Fruit fly (Drosophila melanogaster) whole organism, embryonic: Measurements from ENCODE around the gene CG18675.

Source experiments
- Aef1 ChIP-seq: fragments of 200-800 bp; sonication (Bioruptor generic); IDR thresholded peaks from 3 replicates; pipeline ENCODE4 v1.3.6; 2022; ENCODE audit warnings: missing biosample characterization, missing genetic modification characterization
- Blimp-1 ChIP-seq: fragments of 200-800 bp; sonication (Bioruptor generic); optimal IDR thresholded peaks from 3 replicates; lab custom pipeline; 2018; ENCODE audit warnings: missing biosample characterization, missing genetic modification characterization, mild to moderate bottlenecking, moderate library complexity, missing genetic modification reagents
- CG10147 ChIP-seq: fragments of 200-800 bp; sonication (Bioruptor generic); optimal IDR thresholded peaks from 2 replicates; lab custom pipeline; 2019; ENCODE audit warnings: missing biosample characterization, mild to moderate bottlenecking, missing genetic modification characterization, moderate library complexity
- CG10267 ChIP-seq: fragments of 200-800 bp; sonication (Bioruptor generic); optimal IDR thresholded peaks from 2 replicates; lab custom pipeline; 2018; ENCODE audit warnings: missing biosample characterization, mild to moderate bottlenecking, missing genetic modification characterization, moderate library complexity
- CG10979 ChIP-seq: fragments of 200-800 bp; sonication (Bioruptor generic); optimal IDR thresholded peaks from 2 replicates; lab custom pipeline; 2018; ENCODE audit warnings: missing biosample characterization, mild to moderate bottlenecking, missing genetic modification characterization, moderate library complexity
- CG11695 ChIP-seq: fragments of 200-800 bp; sonication (Bioruptor generic); IDR thresholded peaks from 3 replicates; pipeline ENCODE4 v1.3.6; 2022; ENCODE audit warnings: missing biosample characterization, missing genetic modification characterization
- CG14014 ChIP-seq: fragments of 200-800 bp; sonication (Bioruptor generic); IDR thresholded peaks from 2 replicates; pipeline ENCODE4 v1.3.6; 2022; ENCODE audit warnings: missing biosample characterization, missing genetic modification characterization
- CG15073 ChIP-seq: fragments of 200-800 bp; sonication (Bioruptor generic); optimal IDR thresholded peaks from 2 replicates; lab custom pipeline; 2016; ENCODE audit warnings: missing biosample characterization, missing genetic modification characterization
- CG15696 ChIP-seq: fragments of 200-800 bp; sonication (Bioruptor generic); optimal IDR thresholded peaks from 2 replicates; lab custom pipeline; 2019; ENCODE audit warnings: missing biosample characterization, mild to moderate bottlenecking, missing genetic modification characterization, moderate library complexity
- CG17359 ChIP-seq: fragments of 200-800 bp; sonication (Bioruptor generic); optimal IDR thresholded peaks from 3 replicates; lab custom pipeline; 2018; ENCODE audit warnings: missing biosample characterization, mild to moderate bottlenecking, missing genetic modification characterization, moderate library complexity
- CG17829 ChIP-seq: fragments of 200-800 bp; optimal IDR thresholded peaks from 2 replicates; lab custom pipeline; 2019; ENCODE audit warnings: missing biosample characterization, mild to moderate bottlenecking, missing genetic modification characterization, moderate library complexity
- CG2712 ChIP-seq: fragments of 200-800 bp; optimal IDR thresholded peaks from 3 replicates; lab custom pipeline; 2019; ENCODE audit warnings: missing biosample characterization, mild to moderate bottlenecking, missing genetic modification characterization, moderate library complexity
- CG31441 ChIP-seq: fragments of 200-800 bp; sonication (Bioruptor generic); IDR thresholded peaks from 2 replicates; pipeline ENCODE4 v1.3.6; 2022; ENCODE audit warnings: missing biosample characterization, missing genetic modification characterization
- CG3281 ChIP-seq: fragments of 200-800 bp; sonication (Bioruptor generic); optimal IDR thresholded peaks from 3 replicates; lab custom pipeline; 2017; ENCODE audit warnings: missing biosample characterization, mild to moderate bottlenecking, missing genetic modification characterization
- CG4404 ChIP-seq: fragments of 200-800 bp; sonication (Bioruptor generic); IDR thresholded peaks from 2 replicates; pipeline ENCODE4 v1.3.6; 2022; ENCODE audit warnings: missing biosample characterization, missing genetic modification characterization
- CG4424 ChIP-seq: fragments of 200-800 bp; sonication (Bioruptor generic); optimal IDR thresholded peaks from 3 replicates; lab custom pipeline; 2016; ENCODE audit warnings: missing biosample characterization, missing genetic modification characterization
- CG4730 ChIP-seq: fragments of 200-800 bp; sonication (Bioruptor generic); IDR thresholded peaks from 2 replicates; pipeline ENCODE4 v1.3.6; 2022; ENCODE audit warnings: missing biosample characterization, missing genetic modification characterization
- CG5180 ChIP-seq: fragments of 200-800 bp; sonication (Bioruptor generic); optimal IDR thresholded peaks from 3 replicates; lab custom pipeline; 2017; ENCODE audit warnings: missing biosample characterization, missing genetic modification characterization, mild to moderate bottlenecking, moderate library complexity, missing genetic modification reagents
- CG5245 ChIP-seq: fragments of 200-800 bp; sonication (Bioruptor generic); optimal IDR thresholded peaks from 3 replicates; lab custom pipeline; 2016; ENCODE audit warnings: missing biosample characterization, missing genetic modification characterization
- CG7839 ChIP-seq: fragments of 200-800 bp; sonication (Bioruptor generic); optimal IDR thresholded peaks from 3 replicates; lab custom pipeline; 2018; ENCODE audit warnings: missing biosample characterization, mild to moderate bottlenecking, missing genetic modification characterization, moderate library complexity
- CG7928 ChIP-seq: fragments of 200-800 bp; sonication (Bioruptor generic); optimal IDR thresholded peaks from 2 replicates; lab custom pipeline; 2017; ENCODE audit warnings: missing biosample characterization, mild to moderate bottlenecking, missing genetic modification characterization
- Drgx ChIP-seq: fragments of 200-800 bp; sonication (Bioruptor generic); IDR thresholded peaks from 2 replicates; pipeline ENCODE4 v1.3.6; 2022; ENCODE audit warnings: missing biosample characterization, missing genetic modification characterization
- Ets97D ChIP-seq: fragments of 200-800 bp; sonication (Bioruptor generic); optimal IDR thresholded peaks from 3 replicates; lab custom pipeline; 2016; ENCODE audit warnings: missing biosample characterization, missing genetic modification characterization
- NFAT ChIP-seq: fragments of 200-800 bp; sonication (Bioruptor generic); IDR thresholded peaks from 2 replicates; pipeline ENCODE4 v1.3.6; 2022; ENCODE audit warnings: missing biosample characterization, missing genetic modification characterization
- Ptx1 ChIP-seq: fragments of 200-800 bp; sonication (Bioruptor generic); IDR thresholded peaks from 2 replicates; pipeline ENCODE4 v1.3.6; 2022; ENCODE audit warnings: missing biosample characterization, missing genetic modification characterization
- Six4 ChIP-seq: fragments of 200-800 bp; sonication (Bioruptor generic); optimal IDR thresholded peaks from 2 replicates; lab custom pipeline; 2016; ENCODE audit warnings: missing biosample characterization, missing genetic modification characterization
- ara ChIP-seq: fragments of 200-800 bp; sonication (Bioruptor generic); IDR thresholded peaks from 2 replicates; pipeline ENCODE4 v1.3.6; 2022; ENCODE audit warnings: missing biosample characterization, missing genetic modification characterization
- ase ChIP-seq: fragments of 200-800 bp; sonication (Bioruptor generic); IDR thresholded peaks from 3 replicates; pipeline ENCODE4 v1.3.6; 2022; ENCODE audit warnings: missing biosample characterization, missing genetic modification characterization
- cas ChIP-seq: fragments of 200-800 bp; sonication (Bioruptor generic); IDR thresholded peaks from 2 replicates; pipeline ENCODE4 v1.3.6; 2022; ENCODE audit warnings: missing biosample characterization, missing genetic modification characterization
- croc ChIP-seq: fragments of 200-800 bp; sonication (Bioruptor generic); conservative IDR thresholded peaks from 3 replicates; pipeline ENCODE4 v1.3.6; 2022; ENCODE audit warnings: missing biosample characterization, missing genetic modification characterization
- dysf ChIP-seq: fragments of 200-800 bp; sonication (Bioruptor generic); IDR thresholded peaks from 3 replicates; pipeline ENCODE4 v1.3.6; 2022; ENCODE audit warnings: missing biosample characterization, missing genetic modification characterization
- fd96Cb ChIP-seq: fragments of 200-800 bp; sonication (Bioruptor generic); optimal IDR thresholded peaks from 2 replicates; lab custom pipeline; 2018; ENCODE audit warnings: missing biosample characterization, mild to moderate bottlenecking, missing genetic modification characterization, moderate library complexity
- ftz-f1 ChIP-seq: fragments of 200-800 bp; sonication (Bioruptor generic); optimal IDR thresholded peaks from 2 replicates; lab custom pipeline; 2016; ENCODE audit warnings: missing biosample characterization, missing genetic modification characterization
- hkb ChIP-seq, 2 experiments: fragments of 200-800 bp in 1 of 2; fragments of >200 bp in 1 of 2; sonication (Bioruptor generic) in 1 of 2; IDR thresholded peaks in 1 of 2; optimal IDR thresholded peaks in 1 of 2; 2 replicates each; pipeline versions ENCODE4 v1.3.6 to Lab custom; 2017 to 2022; ENCODE audit warnings: missing biosample characterization in 1 of 2, missing genetic modification characterization in 1 of 2
- kay ChIP-seq: fragments of 200-800 bp; sonication (Bioruptor generic); optimal IDR thresholded peaks from 2 replicates; lab custom pipeline; 2016; ENCODE audit warnings: missing biosample characterization, missing genetic modification characterization
- oc ChIP-seq: fragments of 200-800 bp; sonication (Bioruptor generic); optimal IDR thresholded peaks from 2 replicates; lab custom pipeline; 2018; ENCODE audit warnings: missing biosample characterization, mild to moderate bottlenecking, missing genetic modification characterization, moderate library complexity
- prd ChIP-seq, 3 experiments: fragments of >200 bp in 2 of 3; fragments of 200-800 bp in 1 of 3; sonication (Bioruptor generic) in 1 of 3; optimal IDR thresholded peaks in 2 of 3; IDR thresholded peaks in 1 of 3; 2 replicates in 2 of 3; 3 replicates in 1 of 3; pipeline versions ENCODE4 v1.3.6 to Lab custom; 2017 to 2022; ENCODE audit warnings: missing biosample characterization in 1 of 3, missing genetic modification characterization in 1 of 3
- sens ChIP-seq: fragments of 200-800 bp; sonication (Bioruptor generic); peaks from one replicate; lab custom pipeline; 2016; ENCODE audit warnings: missing biosample characterization, missing genetic modification characterization
- sob ChIP-seq: fragments of 200-800 bp; sonication (Bioruptor generic); IDR thresholded peaks from 2 replicates; pipeline ENCODE4 v1.3.6; 2022; ENCODE audit warnings: missing biosample characterization, missing genetic modification characterization
- stc ChIP-seq: fragments of 200-800 bp; sonication (Bioruptor generic); IDR thresholded peaks from 2 replicates; pipeline ENCODE4 v1.3.6; 2022; ENCODE audit warnings: missing biosample characterization, missing genetic modification characterization
- tap ChIP-seq: fragments of 200-800 bp; optimal IDR thresholded peaks from 3 replicates; lab custom pipeline; 2019; ENCODE audit warnings: missing biosample characterization, mild to moderate bottlenecking, missing genetic modification characterization, moderate library complexity
- tgo ChIP-seq: fragments of 200-800 bp; sonication (Bioruptor generic); IDR thresholded peaks from 3 replicates; pipeline ENCODE4 v1.3.6; 2022; ENCODE audit warnings: missing biosample characterization, missing genetic modification characterization
- trem ChIP-seq: fragments of 200-800 bp; optimal IDR thresholded peaks from 3 replicates; lab custom pipeline; 2019; ENCODE audit warnings: missing biosample characterization, mild to moderate bottlenecking, missing genetic modification characterization, moderate library complexity
- twi ChIP-seq: fragments of 200-800 bp; optimal IDR thresholded peaks from 2 replicates; lab custom pipeline; 2019; ENCODE audit warnings: missing biosample characterization, mild to moderate bottlenecking, missing genetic modification characterization, moderate library complexity
- zfh1 ChIP-seq: fragments of 200-800 bp; sonication (Bioruptor generic); IDR thresholded peaks from 3 replicates; pipeline ENCODE4 v1.3.6; 2022; ENCODE audit warnings: missing biosample characterization, missing genetic modification characterization
- zfh2 ChIP-seq: fragments of 200-800 bp; sonication (Bioruptor generic); optimal IDR thresholded peaks from 2 replicates; lab custom pipeline; 2016; ENCODE audit warnings: missing biosample characterization, missing genetic modification characterization

CG18675 gene

dm6 chr3L:4204867-4205266, 31.2 kb downstream of the CG18675 start:
- no peak for TF ChIP-seq Aef1 (GFP tag; lab: Robert Waterston, UW)
- no peak for TF ChIP-seq croc
- no peak for TF ChIP-seq CG3281

DNA sequence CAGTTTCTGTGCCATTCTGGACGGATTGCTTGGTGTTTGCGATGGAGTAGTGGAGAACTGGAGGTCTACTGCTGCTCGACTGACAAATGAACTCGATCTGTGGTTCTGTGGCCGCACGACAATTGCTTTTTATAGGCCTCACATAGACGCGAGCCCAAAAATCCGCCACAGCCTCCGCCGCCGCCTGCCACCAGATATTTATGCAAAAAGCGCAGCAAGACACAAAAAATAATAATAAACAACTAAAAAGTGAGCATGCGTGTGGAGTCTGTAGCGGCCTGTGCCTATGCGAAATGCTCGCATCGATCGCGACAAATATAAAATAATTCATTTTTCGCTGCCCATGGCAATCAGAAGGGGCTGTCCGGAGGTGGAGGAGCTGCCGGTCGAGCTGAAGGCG, 35.4 kb downstream of the CG18675 start, which contains the start of gene Cpr64Aa:
Gene Cpr64Aa, minus strand, starts transcription at position 101 of the 400 bp plus-strand sequence.
- TF ChIP-seq NFAT (GFP tag; lab: Robert Waterston, UW): no peak

- TF ChIP-seq stc (GFP tag; lab: Robert Waterston, UW): 0 out of 2 replicates have a peak, but pooled peaks have one; percentile 23
- no peak for TF ChIP-seq prd (optimal IDR thresholded peaks at IDR 0.05; lab: Kevin White, UChicago)
- peak; percentile 68; the same call in 2 of the 3 replicates for TF ChIP-seq prd (GFP tag; IDR thresholded peaks at IDR 0.05; lab: Robert Waterston, UW)
- TF ChIP-seq cas (GFP tag; lab: Robert Waterston, UW): no peak
- 0 out of 3 replicates have a peak, but pooled peaks have one; percentile 26 for TF ChIP-seq tgo (GFP tag; lab: Robert Waterston, UW)
- TF ChIP-seq kay (GFP tag; lab: Kevin White, UChicago): no peak
- TF ChIP-seq CG4404 (GFP tag; lab: Robert Waterston, UW): 0 out of 2 replicates have a peak, but pooled peaks have one; percentile 18
- TF ChIP-seq CG11695: 0 out of 3 replicates have a peak, but pooled peaks have one; percentile 7
- no peak for TF ChIP-seq CG15073 (GFP tag; lab: Kevin White, UChicago)
- 0 out of 3 replicates have a peak, but pooled peaks have one; percentile 26 for TF ChIP-seq dysf (GFP tag; lab: Robert Waterston, UW)
- peak; percentile 74 for TF ChIP-seq Drgx
- TF ChIP-seq ara (GFP tag; lab: Robert Waterston, UW): peak; percentile 58
- TF ChIP-seq CG5180 (GFP tag; lab: Kevin White, UChicago): no peak
- TF ChIP-seq ase (GFP tag; lab: Robert Waterston, UW): peak; percentile 49; the same call in 1 of the 3 replicates
- peak; percentile 23; the same call in 1 of the 2 replicates for TF ChIP-seq Ptx1 (GFP tag; lab: Robert Waterston, UW)
- peak; percentile 16 for TF ChIP-seq trem (tag; lab: Kevin White, UChicago)
- peak; percentile 44 for TF ChIP-seq CG17829 (tag; lab: Kevin White, UChicago)
- TF ChIP-seq croc: 0 out of 3 replicates have a peak, but pooled peaks have one; percentile 36
- peak; percentile 5 for TF ChIP-seq CG4424 (GFP tag; lab: Kevin White, UChicago)
- no peak for TF ChIP-seq CG7928 (GFP tag; lab: Kevin White, UChicago)
- TF ChIP-seq CG10979 (tag; lab: Kevin White, UChicago): peak; percentile 52
- TF ChIP-seq ftz-f1 (GFP tag; lab: Kevin White, UChicago): no peak
- TF ChIP-seq Ets97D: no peak
- TF ChIP-seq CG7839: no peak
- no peak for TF ChIP-seq twi
- TF ChIP-seq oc (tag; lab: Kevin White, UChicago): no peak
- peak; percentile 82 for TF ChIP-seq sens (GFP tag; lab: Kevin White, UChicago)
- TF ChIP-seq CG10147 (GFP tag; lab: Kevin White, UChicago): no peak
- peak; percentile 34 for TF ChIP-seq CG17359 (tag; lab: Kevin White, UChicago)
- peak; percentile 15 for TF ChIP-seq CG10267 (tag; lab: Kevin White, UChicago)
- TF ChIP-seq Blimp-1 (GFP tag; lab: Kevin White, UChicago): peak; percentile 58
- 0 out of 2 replicates have a peak, but pooled peaks have one; percentile 18 for TF ChIP-seq CG4730
- TF ChIP-seq tap: peak; percentile 35
- no peak for TF ChIP-seq zfh2
- peak; percentile 12; the same call in 1 of the 2 replicates for TF ChIP-seq sob (GFP tag; lab: Robert Waterston, UW)
- no peak for TF ChIP-seq hkb (optimal IDR thresholded peaks at IDR 0.05; lab: Kevin White, UChicago)
- 0 out of 2 replicates have a peak, but pooled peaks have one; percentile 11 for TF ChIP-seq hkb (GFP tag; IDR thresholded peaks at IDR 0.05; lab: Robert Waterston, UW)
- TF ChIP-seq fd96Cb (tag; lab: Kevin White, UChicago): peak; percentile 40
- peak; percentile 62 for TF ChIP-seq CG2712 (tag; lab: Kevin White, UChicago)
- peak; percentile 64 for TF ChIP-seq zfh1
- TF ChIP-seq Six4 (GFP tag; lab: Kevin White, UChicago): peak; percentile 11
- no peak for TF ChIP-seq CG14014 (GFP tag; lab: Robert Waterston, UW)
- peak; percentile 20 for TF ChIP-seq CG15696 (tag; lab: Kevin White, UChicago)
- peak; percentile 47 for TF ChIP-seq CG31441
- TF ChIP-seq CG5245 (GFP tag; lab: Kevin White, UChicago): peak; percentile 4
Observed at dm6 chr3L:4209731-4210130, 36.0 kb downstream of the CG18675 start.
